Fruit fly (Drosophila melanogaster) whole organism, embryonic: ENCODE results near the gene Inx3.

Experiments used
- Abd-B ChIP-seq: fragments of 200-800 bp; sonication (Bioruptor generic); optimal IDR thresholded peaks from 2 replicates; lab custom pipeline; 2018; ENCODE audit warnings: missing biosample characterization, mild to moderate bottlenecking, missing genetic modification characterization, moderate library complexity
- Asciz ChIP-seq: fragments of 200-800 bp; sonication (Bioruptor generic); optimal IDR thresholded peaks from 2 replicates; lab custom pipeline; 2017; ENCODE audit warnings: missing biosample characterization, mild to moderate bottlenecking, missing genetic modification characterization, missing genetic modification reagents
- B-H2 ChIP-seq: fragments of 200-800 bp; sonication (Bioruptor generic); optimal IDR thresholded peaks from 2 replicates; lab custom pipeline; 2018; ENCODE audit warnings: missing biosample characterization, mild to moderate bottlenecking, missing genetic modification characterization
- CG11696 ChIP-seq: fragments of 200-800 bp; sonication (Bioruptor generic); IDR thresholded peaks from 2 replicates; pipeline ENCODE4 v1.3.6; 2022; ENCODE audit warnings: missing biosample characterization, missing genetic modification characterization
- CG12104 ChIP-seq: fragments of 200-800 bp; sonication (Bioruptor generic); optimal IDR thresholded peaks from 3 replicates; lab custom pipeline; 2016; ENCODE audit warnings: missing biosample characterization, missing genetic modification characterization
- CG12219 ChIP-seq: fragments of 200-800 bp; sonication (Bioruptor generic); optimal IDR thresholded peaks from 3 replicates; lab custom pipeline; 2018; ENCODE audit warnings: missing biosample characterization, mild to moderate bottlenecking, missing genetic modification characterization
- CG12769 ChIP-seq: fragments of 200-800 bp; sonication (Bioruptor generic); optimal IDR thresholded peaks from 2 replicates; lab custom pipeline; 2019; ENCODE audit warnings: missing biosample characterization, mild to moderate bottlenecking, missing genetic modification characterization, moderate library complexity
- CG13894 ChIP-seq: fragments of 200-800 bp; sonication (Bioruptor generic); optimal IDR thresholded peaks from 3 replicates; lab custom pipeline; 2018; ENCODE audit warnings: missing biosample characterization, mild to moderate bottlenecking, missing genetic modification characterization, moderate library complexity
- CG14441 ChIP-seq: fragments of 200-800 bp; sonication (Bioruptor generic); IDR thresholded peaks from 2 replicates; pipeline ENCODE4 v1.3.6; 2022; ENCODE audit warnings: missing biosample characterization, missing genetic modification characterization
- CG15011 ChIP-seq: fragments of 200-800 bp; sonication (Bioruptor generic); optimal IDR thresholded peaks from 3 replicates; lab custom pipeline; 2018; ENCODE audit warnings: missing biosample characterization, mild to moderate bottlenecking, missing genetic modification characterization
- CG15073 ChIP-seq: fragments of 200-800 bp; sonication (Bioruptor generic); optimal IDR thresholded peaks from 2 replicates; lab custom pipeline; 2016; ENCODE audit warnings: missing biosample characterization, missing genetic modification characterization
- CG15269 ChIP-seq: fragments of 200-800 bp; sonication (Bioruptor generic); optimal IDR thresholded peaks from 2 replicates; lab custom pipeline; 2018; ENCODE audit warnings: missing biosample characterization, mild to moderate bottlenecking, missing genetic modification characterization, moderate library complexity
- CG15514 ChIP-seq: fragments of 200-800 bp; sonication (Bioruptor generic); optimal IDR thresholded peaks from 3 replicates; lab custom pipeline; 2017; ENCODE audit warnings: missing biosample characterization, missing genetic modification characterization, mild to moderate bottlenecking, moderate library complexity, missing genetic modification reagents
- CG17186 ChIP-seq: fragments of 200-800 bp; sonication (Bioruptor generic); optimal IDR thresholded peaks from 3 replicates; lab custom pipeline; 2017; ENCODE audit warnings: missing biosample characterization, missing genetic modification reagents, missing genetic modification characterization
- CG18764 ChIP-seq: fragments of 200-800 bp; sonication (Bioruptor generic); optimal IDR thresholded peaks from 3 replicates; lab custom pipeline; 2016; ENCODE audit warnings: missing biosample characterization, missing genetic modification characterization
- CG34376 ChIP-seq: fragments of 200-800 bp; sonication (Bioruptor generic); optimal IDR thresholded peaks from 2 replicates; lab custom pipeline; 2018; ENCODE audit warnings: missing biosample characterization, mild to moderate bottlenecking, missing genetic modification characterization
- CG3995 ChIP-seq: fragments of 200-800 bp; sonication (Bioruptor generic); optimal IDR thresholded peaks from 3 replicates; lab custom pipeline; 2016; ENCODE audit warnings: missing biosample characterization, missing genetic modification characterization
- CG4282 ChIP-seq: fragments of 200-800 bp; sonication (Bioruptor generic); optimal IDR thresholded peaks from 2 replicates; lab custom pipeline; 2016; ENCODE audit warnings: missing biosample characterization, missing genetic modification characterization
- CG6791 ChIP-seq: fragments of 200-800 bp; sonication (Bioruptor generic); IDR thresholded peaks from 3 replicates; pipeline ENCODE4 v1.3.6; 2022; ENCODE audit warnings: missing biosample characterization, missing genetic modification characterization; ENCODE audit not compliant: partially characterized antibody
- CG8388 ChIP-seq: fragments of 200-800 bp; sonication (Bioruptor generic); optimal IDR thresholded peaks from 2 replicates; lab custom pipeline; 2019; ENCODE audit warnings: missing biosample characterization, mild to moderate bottlenecking, missing genetic modification characterization, moderate library complexity
- Hand ChIP-seq: fragments of 200-800 bp; sonication (Bioruptor generic); optimal IDR thresholded peaks from 2 replicates; lab custom pipeline; 2017; ENCODE audit warnings: mild to moderate bottlenecking, missing biosample characterization, missing genetic modification reagents, missing genetic modification characterization
- Hr78 ChIP-seq, 2 experiments: fragments of 200-800 bp in 1 of 2; fragments of >200 bp in 1 of 2; sonication (Bioruptor generic) in 1 of 2; optimal IDR thresholded peaks; 2 replicates each; lab custom pipeline; 2017 to 2019; ENCODE audit warnings: missing biosample characterization in 2 of 2, missing genetic modification characterization in 2 of 2, mild to moderate bottlenecking in 1 of 2, moderate library complexity in 1 of 2
- Lhr ChIP-seq: fragments of 200-800 bp; sonication (Bioruptor generic); optimal IDR thresholded peaks from 3 replicates; lab custom pipeline; 2017; ENCODE audit warnings: mild to moderate bottlenecking, missing biosample characterization, missing genetic modification reagents, missing genetic modification characterization
- NfI ChIP-seq: fragments of 200-800 bp; sonication (Bioruptor generic); optimal IDR thresholded peaks from 3 replicates; lab custom pipeline; 2018; ENCODE audit warnings: missing biosample characterization, mild to moderate bottlenecking, missing genetic modification characterization, moderate library complexity
- Stat92E ChIP-seq, 3 experiments: fragments of >200 bp in 2 of 3; fragments of 200-800 bp in 1 of 3; sonication (Bioruptor generic) in 1 of 3; optimal IDR thresholded peaks; 2 replicates each; lab custom pipeline; 2017 to 2019; ENCODE audit warnings: missing biosample characterization in 3 of 3, missing genetic modification characterization in 3 of 3, mild to moderate bottlenecking in 1 of 3, moderate library complexity in 1 of 3
- TFAM ChIP-seq: fragments of 200-800 bp; sonication (Bioruptor generic); optimal IDR thresholded peaks from 2 replicates; lab custom pipeline; 2017; ENCODE audit warnings: missing biosample characterization, missing genetic modification characterization, inconsistent platforms
- YL-1 ChIP-seq: fragments of 200-800 bp; sonication (Bioruptor generic); optimal IDR thresholded peaks from 3 replicates; lab custom pipeline; 2017; ENCODE audit warnings: missing biosample characterization, mild to moderate bottlenecking, missing genetic modification characterization
- ab ChIP-seq: fragments of 200-800 bp; sonication (Bioruptor generic); optimal IDR thresholded peaks from 2 replicates; lab custom pipeline; 2016; ENCODE audit warnings: missing biosample characterization, missing genetic modification characterization
- bigmax ChIP-seq: fragments of 200-800 bp; sonication (Bioruptor generic); optimal IDR thresholded peaks from 2 replicates; lab custom pipeline; 2018; ENCODE audit warnings: missing biosample characterization, mild to moderate bottlenecking, missing genetic modification characterization
- dmrt99B ChIP-seq: fragments of 200-800 bp; sonication (Bioruptor generic); optimal IDR thresholded peaks from 2 replicates; lab custom pipeline; 2018; ENCODE audit warnings: missing biosample characterization, mild to moderate bottlenecking, missing genetic modification characterization, moderate library complexity
- jing ChIP-seq: fragments of 200-800 bp; sonication (Bioruptor generic); optimal IDR thresholded peaks from 2 replicates; lab custom pipeline; 2018; ENCODE audit warnings: missing biosample characterization, mild to moderate bottlenecking, missing genetic modification characterization
- lov ChIP-seq, 2 experiments: fragments of 200-800 bp in 1 of 2; fragments of >200 bp in 1 of 2; sonication (Bioruptor generic) in 1 of 2; IDR thresholded peaks in 1 of 2; optimal IDR thresholded peaks in 1 of 2; 2 replicates in 1 of 2; 3 replicates in 1 of 2; pipeline versions ENCODE4 v1.3.6 to Lab custom; 2017 to 2022; ENCODE audit warnings: missing biosample characterization in 1 of 2, missing genetic modification characterization in 1 of 2
- mirr ChIP-seq: fragments of 200-800 bp; sonication (Bioruptor generic); optimal IDR thresholded peaks from 3 replicates; lab custom pipeline; 2018; ENCODE audit warnings: missing biosample characterization, mild to moderate bottlenecking, missing genetic modification characterization
- nau ChIP-seq: fragments of 200-800 bp; sonication (Bioruptor generic); optimal IDR thresholded peaks from 3 replicates; lab custom pipeline; 2017; ENCODE audit warnings: missing biosample characterization, mild to moderate bottlenecking, missing genetic modification characterization, missing genetic modification reagents
- oc ChIP-seq: fragments of 200-800 bp; sonication (Bioruptor generic); optimal IDR thresholded peaks from 2 replicates; lab custom pipeline; 2018; ENCODE audit warnings: missing biosample characterization, mild to moderate bottlenecking, missing genetic modification characterization, moderate library complexity
- org-1 ChIP-seq: fragments of 200-800 bp; sonication (Bioruptor generic); optimal IDR thresholded peaks from 2 replicates; lab custom pipeline; 2017; ENCODE audit warnings: missing biosample characterization, missing genetic modification characterization
- pan ChIP-seq, 4 experiments: fragments of >200 bp in 3 of 4; fragments of 200-800 bp in 1 of 4; sonication (Bioruptor generic) in 1 of 4; optimal IDR thresholded peaks in 3 of 4; IDR thresholded peaks in 1 of 4; 2 replicates each; pipeline versions ENCODE4 v1.3.6 to Lab custom; 2017 to 2022; ENCODE audit warnings: missing biosample characterization in 2 of 4, missing genetic modification characterization in 2 of 4, mixed read lengths in 1 of 4
- prd ChIP-seq, 3 experiments: fragments of >200 bp in 2 of 3; fragments of 200-800 bp in 1 of 3; sonication (Bioruptor generic) in 1 of 3; optimal IDR thresholded peaks in 2 of 3; IDR thresholded peaks in 1 of 3; 2 replicates in 2 of 3; 3 replicates in 1 of 3; pipeline versions ENCODE4 v1.3.6 to Lab custom; 2017 to 2022; ENCODE audit warnings: missing biosample characterization in 1 of 3, missing genetic modification characterization in 1 of 3
- pzg ChIP-seq: fragments of 200-800 bp; sonication (Bioruptor generic); optimal IDR thresholded peaks from 3 replicates; lab custom pipeline; 2018; ENCODE audit warnings: missing biosample characterization, mild to moderate bottlenecking, missing genetic modification characterization, moderate library complexity
- ro ChIP-seq: fragments of 200-800 bp; sonication (Bioruptor generic); IDR thresholded peaks from 2 replicates; pipeline ENCODE4 v1.3.6; 2022; ENCODE audit warnings: missing biosample characterization, missing genetic modification characterization
- trh ChIP-seq: fragments of 200-800 bp; sonication (Bioruptor generic); optimal IDR thresholded peaks from 2 replicates; lab custom pipeline; 2016; ENCODE audit warnings: missing biosample characterization, missing genetic modification characterization
- tup ChIP-seq: fragments of 200-800 bp; sonication (Bioruptor generic); optimal IDR thresholded peaks from 2 replicates; lab custom pipeline; 2016; ENCODE audit warnings: missing biosample characterization, mild to moderate bottlenecking, missing genetic modification characterization, moderate library complexity
- unc-4 ChIP-seq: fragments of 200-800 bp; sonication (Bioruptor generic); IDR thresholded peaks from 2 replicates; pipeline ENCODE4 v1.3.6; 2022; ENCODE audit warnings: missing biosample characterization, missing genetic modification characterization; ENCODE audit not compliant: partially characterized antibody
- unpg ChIP-seq: fragments of 200-800 bp; sonication (Bioruptor generic); optimal IDR thresholded peaks from 3 replicates; lab custom pipeline; 2018; ENCODE audit warnings: missing biosample characterization, mild to moderate bottlenecking, missing genetic modification characterization, moderate library complexity
- yki ChIP-seq: fragments of >200 bp; optimal IDR thresholded peaks from 3 replicates; lab custom pipeline; 2018

Gene Inx3

dm6 chr3R:28888561-28889426 lies 29.5 kb upstream of the Inx3 start (continued):
- TF ChIP-seq Asciz (GFP tag; lab: Kevin White, UChicago) (peak; percentile 63), CG13894 (peak; percentile 80), pzg (peak; percentile 61), CG3995 (GFP tag; lab: Kevin White, UChicago) (peak; percentile 67), CG11696 (GFP tag; lab: Robert Waterston, UW) (no peak), trh (GFP tag; lab: Kevin White, UChicago) (peak; percentile 22), org-1 (GFP tag; lab: Kevin White, UChicago) (peak; percentile 66), tup (peak; percentile 49), CG8388 (GFP tag; lab: Kevin White, UChicago) (peak; percentile 59), unpg (GFP tag; lab: Kevin White, UChicago) (peak; percentile 74), unc-4 (no peak), CG12104 (GFP tag; lab: Kevin White, UChicago) (peak; percentile 82), mirr (peak; percentile 66), dmrt99B (tag; lab: Kevin White, UChicago) (peak; percentile 81), nau (GFP tag; lab: Kevin White, UChicago) (peak; percentile 64), ab (GFP tag; lab: Kevin White, UChicago) (peak; percentile 55), pan (optimal IDR thresholded peaks at IDR 0.05; lab: Kevin White, UChicago) (no peak), pan (GFP tag; optimal IDR thresholded peaks at IDR 0.05 in 1 of 2, IDR thresholded peaks at IDR 0.05 in 1 of 2) (peak in 1 of 2 experiments; percentile 71), YL-1 (GFP tag; lab: Kevin White, UChicago) (peak; percentile 74), Abd-B (GFP tag; lab: Kevin White, UChicago) (peak; percentile 70), oc (tag; lab: Kevin White, UChicago) (no peak), CG17186 (GFP tag; lab: Kevin White, UChicago) (peak; percentile 76), CG14441 (GFP tag; lab: Robert Waterston, UW) (peak; percentile 78), prd (optimal IDR thresholded peaks at IDR 0.05; lab: Kevin White, UChicago) (no peak), prd (GFP tag; IDR thresholded peaks at IDR 0.05; lab: Robert Waterston, UW) (peak; percentile 74), CG18764 (peak; percentile 85), Hr78 (GFP tag; optimal IDR thresholded peaks at IDR 0.05; lab: Kevin White, UChicago) (peak in 1 of 2 experiments; percentile 6), CG12219 (GFP tag; lab: Kevin White, UChicago) (peak; percentile 47), TFAM (GFP tag; lab: Kevin White, UChicago) (no peak), CG4282 (GFP tag; lab: Kevin White, UChicago) (peak; percentile 79), NfI (GFP tag; lab: Kevin White, UChicago) (peak; percentile 88), bigmax (GFP tag; lab: Kevin White, UChicago) (no peak), lov (optimal IDR thresholded peaks at IDR 0.05; lab: Kevin White, UChicago) (no peak), lov (GFP tag; IDR thresholded peaks at IDR 0.05; lab: Robert Waterston, UW) (no peak; the same call in 2 of the 3 replicates), Lhr (GFP tag; lab: Kevin White, UChicago) (peak; percentile 17), Hand (peak; percentile 42), CG15514 (peak; percentile 79), CG15269 (peak; percentile 80), CG15011 (peak; percentile 57), Stat92E (GFP tag; optimal IDR thresholded peaks at IDR 0.05; lab: Kevin White, UChicago) (no peak), ro (GFP tag; lab: Robert Waterston, UW) (no peak), CG34376 (GFP tag; lab: Kevin White, UChicago) (peak; percentile 85), CG15073 (GFP tag; lab: Kevin White, UChicago) (no peak), B-H2 (peak; percentile 83), CG12769 (tag; lab: Kevin White, UChicago) (peak; percentile 72), CG6791 (GFP tag; lab: Robert Waterston, UW) (0 out of 3 replicates have a peak, but pooled peaks have one; percentile 7), yki (lab: Kevin White, UChicago) (no peak), jing (GFP tag; lab: Kevin White, UChicago) (peak; percentile 33)
